Fruit fly (Drosophila melanogaster): ENCODE results near the gene CG14443.

The CG14443 gene

dm6 chrX:6656626-6657558 lies 23.1 kb downstream of the CG14443 start (continued):
- TF ChIP-seq HHEX (GFP tag; optimal IDR thresholded peaks at IDR 0.05) (peak; percentile 46), Meics (GFP tag; optimal IDR thresholded peaks at IDR 0.05) (peak; percentile 57), klu (GFP tag; IDR thresholded peaks at IDR 0.05) (peak; percentile 45), CG6272 (GFP tag; IDR thresholded peaks at IDR 0.05) (peak; percentile 18; the same call in 1 of the 2 replicates), B-H2 (GFP tag; optimal IDR thresholded peaks at IDR 0.05) (peak; percentile 69), CG15269 (tag; optimal IDR thresholded peaks at IDR 0.05) (peak; percentile 47), ranshi (GFP tag; IDR thresholded peaks at IDR 0.05) (0 out of 2 replicates have a peak, but pooled peaks have one; percentile 4), Stat92E (GFP tag; optimal IDR thresholded peaks at IDR 0.05) (peak in 1 of 3 experiments; percentile 26), BEAF-32 (GFP tag; optimal IDR thresholded peaks at IDR 0.05) (peak; percentile 11), CG4404 (GFP tag; IDR thresholded peaks at IDR 0.05) (0 out of 2 replicates have a peak, but pooled peaks have one; percentile 6), dmrt99B (tag; optimal IDR thresholded peaks at IDR 0.05) (peak; percentile 49), CG3847 (GFP tag; IDR thresholded peaks at IDR 0.05) (peak; percentile 27; the same call in 1 of the 2 replicates), Sry-β (GFP tag; optimal IDR thresholded peaks at IDR 0.05) (peak; percentile 95), CG14441 (GFP tag; IDR thresholded peaks at IDR 0.05) (0 out of 2 replicates have a peak, but pooled peaks have one; percentile 28), Blimp-1 (GFP tag; optimal IDR thresholded peaks at IDR 0.05) (peak; percentile 94), schlank (tag; optimal IDR thresholded peaks at IDR 0.05) (peak; percentile 37), lmd (GFP tag; IDR thresholded peaks at IDR 0.05) (peak; percentile 49; the same call in 1 of the 2 replicates), gce (GFP tag; IDR thresholded peaks at IDR 0.05) (0 out of 3 replicates have a peak, but pooled peaks have one; percentile 13), CG12769 (tag; optimal IDR thresholded peaks at IDR 0.05) (peak; percentile 60), CG10979 (tag; optimal IDR thresholded peaks at IDR 0.05) (peak; percentile 22), CG4424 (GFP tag; optimal IDR thresholded peaks at IDR 0.05) (peak; percentile 21), CG31441 (GFP tag; IDR thresholded peaks at IDR 0.05) (peak; percentile 57; the same call in 1 of the 2 replicates), tx (GFP tag; optimal IDR thresholded peaks at IDR 0.05) (no peak), zfh2 (GFP tag; optimal IDR thresholded peaks at IDR 0.05) (no peak), aop (GFP tag; IDR thresholded peaks at IDR 0.05) (no peak), CG4820 (GFP tag; optimal IDR thresholded peaks at IDR 0.05) (no peak), usp (GFP tag; optimal IDR thresholded peaks at IDR 0.05) (no peak), oc (tag; optimal IDR thresholded peaks at IDR 0.05) (no peak), E2f2 (GFP tag; IDR thresholded peaks at IDR 0.05) (peak; percentile 25; the same call in 1 of the 2 replicates), Hr78 (GFP tag; optimal IDR thresholded peaks at IDR 0.05) (no peak), nerfin-1 (tag; optimal IDR thresholded peaks at IDR 0.05) (peak; percentile 43), pzg (GFP tag; optimal IDR thresholded peaks at IDR 0.05) (no peak), trem (tag; optimal IDR thresholded peaks at IDR 0.05) (peak; percentile 46), cwo (GFP tag; optimal IDR thresholded peaks at IDR 0.05) (peak; percentile 52), onecut (GFP tag; IDR thresholded peaks at IDR 0.05) (peak; percentile 28; the same call in 1 of the 2 replicates), sqz (GFP tag; optimal IDR thresholded peaks at IDR 0.05) (peak; percentile 70), CG15011 (GFP tag; optimal IDR thresholded peaks at IDR 0.05) (peak; percentile 43), sens (GFP tag) (peak; percentile 31), otp (GFP tag; IDR thresholded peaks at IDR 0.05) (no peak), CG2116 (GFP tag; optimal IDR thresholded peaks at IDR 0.05) (peak; percentile 3), nom (GFP tag; optimal IDR thresholded peaks at IDR 0.05) (peak; percentile 63), Bdp1 (GFP tag; optimal IDR thresholded peaks at IDR 0.05) (no peak), CG4360 (GFP tag; IDR thresholded peaks at IDR 0.05) (peak; percentile 79), grn (GFP tag; optimal IDR thresholded peaks at IDR 0.05) (peak; percentile 15), Oli (tag; optimal IDR thresholded peaks at IDR 0.05) (peak; percentile 40), seq (GFP tag; IDR thresholded peaks at IDR 0.05) (no peak), CG3281 (GFP tag; optimal IDR thresholded peaks at IDR 0.05) (peak; percentile 54)

Measured in whole organism, embryonic.